Fruit fly (Drosophila melanogaster) whole organism, prepupa: ENCODE results near the gene Ufsp2.

Source experiments
- Blimp-1 ChIP-seq: fragments of 200-800 bp; sonication (Bioruptor generic); optimal IDR thresholded peaks from 3 replicates; lab custom pipeline; 2017; ENCODE audit warnings: missing biosample characterization, missing genetic modification characterization, mild to moderate bottlenecking, moderate library complexity, missing genetic modification reagents
- CG10631 ChIP-seq: fragments of 200-800 bp; sonication (Bioruptor generic); optimal IDR thresholded peaks from 2 replicates; lab custom pipeline; 2016; ENCODE audit warnings: missing biosample characterization, missing genetic modification characterization
- CG10669 ChIP-seq: fragments of 200-800 bp; sonication (Bioruptor generic); optimal IDR thresholded peaks from 3 replicates; lab custom pipeline; 2018; ENCODE audit warnings: missing biosample characterization, mild to moderate bottlenecking, missing genetic modification characterization, moderate library complexity
- CG11902 ChIP-seq: fragments of 200-800 bp; sonication (Bioruptor generic); optimal IDR thresholded peaks from 3 replicates; lab custom pipeline; 2016; ENCODE audit warnings: missing biosample characterization, missing genetic modification characterization
- CG15336 ChIP-seq: fragments of 200-800 bp; sonication (Bioruptor generic); IDR thresholded peaks from 2 replicates; pipeline ENCODE4 v1.3.6; 2022; ENCODE audit warnings: missing biosample characterization, missing genetic modification characterization
- CG1621 ChIP-seq: fragments of 200-800 bp; sonication (Bioruptor generic); optimal IDR thresholded peaks from 3 replicates; lab custom pipeline; 2018; ENCODE audit warnings: missing biosample characterization, mild to moderate bottlenecking, missing genetic modification characterization
- CG16779 ChIP-seq: fragments of 200-800 bp; sonication (Bioruptor generic); optimal IDR thresholded peaks from 3 replicates; lab custom pipeline; 2017; ENCODE audit warnings: missing biosample characterization, mild to moderate bottlenecking, missing genetic modification characterization
- CG3032 ChIP-seq: fragments of 200-800 bp; optimal IDR thresholded peaks from 2 replicates; lab custom pipeline; 2019; ENCODE audit warnings: missing biosample characterization, mild to moderate bottlenecking, missing genetic modification characterization, moderate library complexity
- CG31627 ChIP-seq: fragments of 200-800 bp; sonication (Bioruptor generic); optimal IDR thresholded peaks from 3 replicates; lab custom pipeline; 2016; ENCODE audit warnings: missing biosample characterization, missing genetic modification characterization
- CG32006 ChIP-seq: fragments of 200-800 bp; sonication (Bioruptor generic); optimal IDR thresholded peaks from 3 replicates; lab custom pipeline; 2017; ENCODE audit warnings: missing biosample characterization, mild to moderate bottlenecking, missing genetic modification characterization
- CG3919 ChIP-seq: fragments of 200-800 bp; sonication (Bioruptor generic); optimal IDR thresholded peaks from 3 replicates; lab custom pipeline; 2016; ENCODE audit warnings: missing biosample characterization, missing genetic modification characterization
- CG6163 ChIP-seq: fragments of 200-800 bp; sonication (Bioruptor generic); IDR thresholded peaks from 3 replicates; pipeline ENCODE4 v1.3.6; 2022; ENCODE audit warnings: missing biosample characterization, missing genetic modification characterization
- CG6276 ChIP-seq: fragments of 200-800 bp; sonication (Bioruptor generic); optimal IDR thresholded peaks from 2 replicates; lab custom pipeline; 2017; ENCODE audit warnings: missing biosample characterization, mild to moderate bottlenecking, missing genetic modification characterization
- CG6792 ChIP-seq: fragments of 200-800 bp; sonication (Bioruptor generic); optimal IDR thresholded peaks from 3 replicates; lab custom pipeline; 2016; ENCODE audit warnings: missing biosample characterization, missing genetic modification characterization
- CG6808 ChIP-seq: fragments of 200-800 bp; sonication (Bioruptor generic); optimal IDR thresholded peaks from 3 replicates; lab custom pipeline; 2017; ENCODE audit warnings: missing biosample characterization, missing genetic modification characterization, mild to moderate bottlenecking, moderate library complexity, missing genetic modification reagents
- CG6854 ChIP-seq: fragments of 200-800 bp; sonication (Bioruptor generic); optimal IDR thresholded peaks from 2 replicates; lab custom pipeline; 2017; ENCODE audit warnings: missing biosample characterization, mild to moderate bottlenecking, missing genetic modification characterization
- CG7368 ChIP-seq: fragments of 200-800 bp; sonication (Bioruptor generic); optimal IDR thresholded peaks from 3 replicates; lab custom pipeline; 2016; ENCODE audit warnings: missing biosample characterization, missing genetic modification characterization
- CG8119 ChIP-seq: fragments of 200-800 bp; sonication (Bioruptor generic); IDR thresholded peaks from 3 replicates; pipeline ENCODE4 v1.3.6; 2022; ENCODE audit warnings: missing biosample characterization, missing genetic modification characterization
- CG8319 ChIP-seq: fragments of 200-800 bp; sonication (Bioruptor generic); optimal IDR thresholded peaks from 3 replicates; lab custom pipeline; 2016; ENCODE audit warnings: missing biosample characterization, missing genetic modification characterization
- CG8632 ChIP-seq: fragments of 200-800 bp; sonication (Bioruptor generic); optimal IDR thresholded peaks from 3 replicates; lab custom pipeline; 2016; ENCODE audit warnings: missing biosample characterization, missing genetic modification characterization
- CG9139 ChIP-seq: fragments of 200-800 bp; sonication (Bioruptor generic); optimal IDR thresholded peaks from 3 replicates; lab custom pipeline; 2017; ENCODE audit warnings: missing biosample characterization, mild to moderate bottlenecking, missing genetic modification characterization
- Eip75B ChIP-seq: fragments of 200-800 bp; sonication (Bioruptor generic); optimal IDR thresholded peaks from 3 replicates; lab custom pipeline; 2016; ENCODE audit warnings: missing biosample characterization, missing genetic modification characterization
- Eip78C ChIP-seq: fragments of 200-800 bp; sonication (Bioruptor generic); peaks from one replicate; lab custom pipeline; 2016; ENCODE audit warnings: missing biosample characterization, missing genetic modification characterization
- Eip93F ChIP-seq: fragments of 200-800 bp; sonication (Bioruptor generic); optimal IDR thresholded peaks from 2 replicates; lab custom pipeline; 2016; ENCODE audit warnings: missing biosample characterization, mild to moderate bottlenecking, missing genetic modification characterization
- Ets96B ChIP-seq: fragments of 200-800 bp; optimal IDR thresholded peaks from 2 replicates; lab custom pipeline; 2019; ENCODE audit warnings: missing biosample characterization, mild to moderate bottlenecking, missing genetic modification characterization, moderate library complexity
- Gug ChIP-seq: fragments of 200-800 bp; sonication (Bioruptor generic); IDR thresholded peaks from 2 replicates; pipeline ENCODE4 v1.3.6; 2022; ENCODE audit warnings: missing biosample characterization, missing genetic modification characterization
- Hr38 ChIP-seq: sonication (Bioruptor generic); optimal IDR thresholded peaks from 2 replicates; lab custom pipeline; 2016; ENCODE audit warnings: missing biosample characterization, missing genetic modification characterization
- Hr39 ChIP-seq: fragments of 200-800 bp; sonication (Bioruptor generic); optimal IDR thresholded peaks from 2 replicates; lab custom pipeline; 2016; ENCODE audit warnings: missing biosample characterization, missing genetic modification characterization
- Hr4 ChIP-seq: fragments of 200-800 bp; sonication (Bioruptor generic); optimal IDR thresholded peaks from 3 replicates; lab custom pipeline; 2016; ENCODE audit warnings: missing biosample characterization, missing genetic modification characterization
- Lpt ChIP-seq: fragments of 200-800 bp; sonication (Bioruptor generic); optimal IDR thresholded peaks from 3 replicates; lab custom pipeline; 2016; ENCODE audit warnings: missing biosample characterization, missing genetic modification characterization
- Met ChIP-seq: fragments of 200-800 bp; sonication (Bioruptor generic); optimal IDR thresholded peaks from 3 replicates; lab custom pipeline; 2016; ENCODE audit warnings: missing biosample characterization, missing genetic modification characterization
- OdsH ChIP-seq: fragments of 200-800 bp; sonication (Bioruptor generic); optimal IDR thresholded peaks from 3 replicates; lab custom pipeline; 2016; ENCODE audit warnings: missing biosample characterization, missing genetic modification characterization
- Smox ChIP-seq: fragments of 200-800 bp; sonication (Bioruptor generic); optimal IDR thresholded peaks from 3 replicates; lab custom pipeline; 2016; ENCODE audit warnings: missing biosample characterization, missing genetic modification characterization
- Sox102F ChIP-seq: fragments of 200-800 bp; sonication (Bioruptor generic); optimal IDR thresholded peaks from 2 replicates; lab custom pipeline; 2016; ENCODE audit warnings: missing biosample characterization, mild to moderate bottlenecking, missing genetic modification characterization
- Sox14 ChIP-seq: fragments of 200-800 bp; sonication (Bioruptor generic); optimal IDR thresholded peaks from 3 replicates; lab custom pipeline; 2016; ENCODE audit warnings: missing biosample characterization, missing genetic modification characterization
- Sox15 ChIP-seq: fragments of 200-800 bp; sonication (Bioruptor generic); optimal IDR thresholded peaks from 3 replicates; lab custom pipeline; 2016; ENCODE audit warnings: missing biosample characterization, missing genetic modification characterization
- achi ChIP-seq: fragments of 200-800 bp; sonication (Bioruptor generic); optimal IDR thresholded peaks from 3 replicates; lab custom pipeline; 2016; ENCODE audit warnings: missing biosample characterization, missing genetic modification characterization
- acj6 ChIP-seq: fragments of 200-800 bp; sonication (Bioruptor generic); optimal IDR thresholded peaks from 3 replicates; lab custom pipeline; 2016; ENCODE audit warnings: missing biosample characterization, missing genetic modification characterization
- cyc ChIP-seq: fragments of 200-800 bp; sonication (Bioruptor generic); optimal IDR thresholded peaks from 3 replicates; lab custom pipeline; 2016; ENCODE audit warnings: missing biosample characterization, missing genetic modification characterization
- dac ChIP-seq: fragments of 200-800 bp; sonication (Bioruptor generic); optimal IDR thresholded peaks from 2 replicates; lab custom pipeline; 2017; ENCODE audit warnings: missing biosample characterization, mild to moderate bottlenecking, missing genetic modification characterization
- eg ChIP-seq: fragments of 200-800 bp; sonication (Bioruptor generic); IDR thresholded peaks from 3 replicates; pipeline ENCODE4 v1.3.6; 2022; ENCODE audit warnings: missing biosample characterization, missing genetic modification characterization
- esn ChIP-seq: fragments of 200-800 bp; sonication (Bioruptor generic); optimal IDR thresholded peaks from 2 replicates; lab custom pipeline; 2016; ENCODE audit warnings: missing biosample characterization, mild to moderate bottlenecking, missing genetic modification characterization, moderate library complexity
- fd59A ChIP-seq: fragments of 200-800 bp; sonication (Bioruptor generic); optimal IDR thresholded peaks from 2 replicates; lab custom pipeline; 2017; ENCODE audit warnings: missing biosample characterization, mild to moderate bottlenecking, missing genetic modification characterization, missing genetic modification reagents
- fd85E ChIP-seq: fragments of 200-800 bp; sonication (Bioruptor generic); optimal IDR thresholded peaks from 3 replicates; lab custom pipeline; 2016; ENCODE audit warnings: missing biosample characterization, missing genetic modification characterization
- fkh ChIP-seq: fragments of 200-800 bp; sonication (Bioruptor generic); optimal IDR thresholded peaks from 3 replicates; lab custom pipeline; 2017; ENCODE audit warnings: missing biosample characterization, mild to moderate bottlenecking, missing genetic modification characterization, moderate library complexity
- lz ChIP-seq: fragments of 200-800 bp; sonication (Bioruptor generic); optimal IDR thresholded peaks from 3 replicates; lab custom pipeline; 2016; ENCODE audit warnings: missing biosample characterization, missing genetic modification characterization
- net ChIP-seq: fragments of 200-800 bp; sonication (Bioruptor generic); optimal IDR thresholded peaks from 3 replicates; lab custom pipeline; 2016; ENCODE audit warnings: missing biosample characterization, missing genetic modification characterization
- pdm3 ChIP-seq: fragments of 200-800 bp; sonication (Bioruptor generic); optimal IDR thresholded peaks from 3 replicates; lab custom pipeline; 2016; ENCODE audit warnings: missing biosample characterization, missing genetic modification characterization
- salr ChIP-seq, 2 experiments: fragments of 200-800 bp; sonication (Bioruptor generic); optimal IDR thresholded peaks; 3 replicates each; lab custom pipeline; 2016 to 2018; ENCODE audit warnings: missing biosample characterization in 2 of 2, missing genetic modification characterization in 2 of 2, mild to moderate bottlenecking in 1 of 2
- spab ChIP-seq: fragments of 200-800 bp; sonication (Bioruptor generic); optimal IDR thresholded peaks from 2 replicates; lab custom pipeline; 2017; ENCODE audit warnings: missing biosample characterization, mild to moderate bottlenecking, missing genetic modification characterization, missing genetic modification reagents
- ss ChIP-seq, 2 experiments: fragments of 200-800 bp; sonication (Bioruptor generic); optimal IDR thresholded peaks; 2 replicates in 1 of 2; 3 replicates in 1 of 2; lab custom pipeline; 2017 to 2018; ENCODE audit warnings: mild to moderate bottlenecking in 2 of 2, missing biosample characterization in 2 of 2, missing genetic modification characterization in 2 of 2, moderate library complexity in 1 of 2
- svp ChIP-seq: fragments of 200-800 bp; sonication (Bioruptor generic); peaks from one replicate; lab custom pipeline; 2016; ENCODE audit warnings: missing biosample characterization, missing genetic modification characterization
- topi ChIP-seq: fragments of 200-800 bp; sonication (Bioruptor generic); optimal IDR thresholded peaks from 3 replicates; lab custom pipeline; 2016; ENCODE audit warnings: missing biosample characterization, missing genetic modification characterization

Ufsp2 gene

DNA sequence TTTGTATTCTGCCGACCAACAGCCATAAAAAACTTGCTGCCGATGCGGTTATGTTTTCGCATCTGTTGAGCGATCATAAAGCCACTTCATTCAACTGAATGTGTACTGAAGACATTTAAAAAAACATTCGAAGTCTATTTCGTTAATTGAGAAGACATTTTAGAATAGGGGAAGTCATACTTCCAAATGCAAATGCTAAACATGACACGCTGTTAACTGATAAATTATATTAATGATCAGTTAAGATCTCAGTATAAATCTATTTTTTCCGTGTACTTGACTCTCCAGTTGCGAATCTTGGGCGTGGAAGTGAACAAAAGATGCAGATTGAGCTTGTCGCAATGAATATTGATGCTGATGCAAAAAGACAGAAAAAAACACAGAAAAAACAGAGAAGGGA, 19.6 kb downstream of the Ufsp2 start:
- TF ChIP-seq CG32006, result no peak
- TF ChIP-seq CG11902 (GFP tag; lab: Kevin White, UChicago), result no peak
- TF ChIP-seq acj6, result peak; percentile 24
- 0 out of 3 replicates have a peak, but pooled peaks have one; percentile 21 for TF ChIP-seq eg (GFP tag; lab: Robert Waterston, UW)
- peak; percentile 43; the same call in 2 of the 3 replicates for TF ChIP-seq CG6163 (GFP tag; lab: Robert Waterston, UW)
- TF ChIP-seq ss (GFP tag; optimal IDR thresholded peaks at IDR 0.05; lab: Kevin White, UChicago), result peak in 1 of 2 experiments; percentile 45
- peak; percentile 90 for TF ChIP-seq Eip78C
- peak; percentile 25 for TF ChIP-seq achi (GFP tag; lab: Kevin White, UChicago)
- no peak for TF ChIP-seq salr (GFP tag; optimal IDR thresholded peaks at IDR 0.05; lab: Kevin White, UChicago)
- peak; percentile 55 for TF ChIP-seq CG3919 (GFP tag; lab: Kevin White, UChicago)
- TF ChIP-seq fd59A, result no peak
- no peak for TF ChIP-seq CG9139 (GFP tag; lab: Kevin White, UChicago)
- TF ChIP-seq CG6276 (GFP tag; lab: Kevin White, UChicago), result no peak
- peak; percentile 38 for TF ChIP-seq CG10669 (GFP tag; lab: Kevin White, UChicago)
- TF ChIP-seq Eip93F, result no peak
- peak; percentile 47 for TF ChIP-seq Ets96B (tag; lab: Kevin White, UChicago)
- TF ChIP-seq OdsH, result peak; percentile 49
- no peak for TF ChIP-seq Gug (GFP tag; lab: Robert Waterston, UW)
- TF ChIP-seq lz (GFP tag; lab: Kevin White, UChicago), result no peak
- TF ChIP-seq esn (GFP tag; lab: Kevin White, UChicago), result no peak
- TF ChIP-seq Smox (GFP tag; lab: Kevin White, UChicago), result no peak
- TF ChIP-seq CG8319, result no peak
- TF ChIP-seq svp, result no peak
- no peak for TF ChIP-seq cyc (GFP tag; lab: Kevin White, UChicago)
- TF ChIP-seq CG10631 (GFP tag; lab: Kevin White, UChicago), result peak; percentile 18
- TF ChIP-seq pdm3, result peak; percentile 53
- TF ChIP-seq Lpt, result peak; percentile 13
- no peak for TF ChIP-seq Hr4 (GFP tag; lab: Kevin White, UChicago)
- TF ChIP-seq net (GFP tag; lab: Kevin White, UChicago), result peak; percentile 21
- TF ChIP-seq spab (GFP tag; lab: Kevin White, UChicago), result no peak
- peak; percentile 30 for TF ChIP-seq CG3032 (tag; lab: Kevin White, UChicago)
- no peak for TF ChIP-seq Sox102F (GFP tag; lab: Kevin White, UChicago)
- no peak for TF ChIP-seq CG6854 (GFP tag; lab: Kevin White, UChicago)
- no peak for TF ChIP-seq Blimp-1 (GFP tag; lab: Kevin White, UChicago)
- TF ChIP-seq fkh (GFP tag; lab: Kevin White, UChicago), result no peak
- TF ChIP-seq Met, result no peak
- no peak for TF ChIP-seq Hr39 (GFP tag; lab: Kevin White, UChicago)
- TF ChIP-seq CG6792 (GFP tag; lab: Kevin White, UChicago), result peak; percentile 11
- TF ChIP-seq CG8119, result no peak
- TF ChIP-seq Hr38, result no peak
- peak; percentile 14 for TF ChIP-seq CG1621 (tag; lab: Kevin White, UChicago)
- no peak for TF ChIP-seq fd85E
- TF ChIP-seq Sox15 (GFP tag; lab: Kevin White, UChicago), result no peak
- no peak for TF ChIP-seq CG8632 (GFP tag; lab: Kevin White, UChicago)
- TF ChIP-seq CG7368, result peak; percentile 38
- no peak for TF ChIP-seq dac
- no peak for TF ChIP-seq CG16779 (tag; lab: Kevin White, UChicago)
- no peak for TF ChIP-seq Sox14 (GFP tag; lab: Kevin White, UChicago)
- TF ChIP-seq topi (GFP tag; lab: Kevin White, UChicago), result no peak
- no peak for TF ChIP-seq CG6808 (GFP tag; lab: Kevin White, UChicago)
- no peak; the same call in 1 of the 2 replicates for TF ChIP-seq CG15336
- TF ChIP-seq CG31627 (GFP tag; lab: Kevin White, UChicago), result no peak
- TF ChIP-seq Eip75B (GFP tag; lab: Kevin White, UChicago), result peak; percentile 46
